Fruit fly (Drosophila melanogaster): Measurements from ENCODE around the gene Lgr1.

Gene Lgr1

DNA sequence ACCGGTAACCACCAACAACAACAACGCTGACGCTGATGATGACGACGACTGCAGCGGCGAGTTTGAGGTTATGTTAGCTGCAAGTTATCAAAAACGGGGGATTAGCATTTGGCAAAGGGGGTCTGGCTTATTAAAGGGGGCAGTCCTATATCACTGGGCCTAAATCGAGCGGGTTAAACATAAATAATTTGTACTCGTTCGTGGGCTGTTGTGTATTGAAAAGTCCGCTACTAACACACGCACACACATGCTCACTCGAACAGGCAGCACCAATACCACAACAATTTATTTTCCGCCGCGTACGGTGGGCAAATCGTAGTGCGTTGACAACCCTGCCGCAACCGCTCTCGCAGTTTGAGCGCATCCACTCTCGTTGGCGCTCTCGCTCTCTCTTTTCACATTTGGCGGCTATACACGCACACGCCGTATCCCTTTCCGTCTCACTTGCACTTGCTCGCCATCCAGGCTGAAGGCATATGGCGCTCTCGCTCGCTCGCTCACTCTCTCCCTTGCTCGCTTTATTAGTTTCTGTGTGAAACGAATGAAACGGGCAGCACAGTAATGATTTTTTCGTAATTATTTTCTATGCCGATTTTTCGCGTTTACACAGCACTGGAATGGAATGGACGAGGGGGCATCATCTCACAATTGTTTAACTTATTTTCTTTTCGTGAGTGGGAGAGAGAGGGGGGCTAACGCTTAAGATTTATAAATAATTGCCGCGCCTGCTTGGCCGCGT lies 8.6 kb upstream of the Lgr1 start (continued):
- peak; percentile 53 for TF ChIP-seq vri (GFP tag; optimal IDR thresholded peaks at IDR 0.05)
- peak; percentile 42 for TF ChIP-seq CG3919 (GFP tag; optimal IDR thresholded peaks at IDR 0.05)
- peak; percentile 9 for TF ChIP-seq CG8632 (GFP tag; optimal IDR thresholded peaks at IDR 0.05)
- TF ChIP-seq CG7368 (GFP tag; optimal IDR thresholded peaks at IDR 0.05) = no peak
- peak; percentile 37 for TF ChIP-seq Sox102F (GFP tag; optimal IDR thresholded peaks at IDR 0.05)
- TF ChIP-seq CG9139 (GFP tag; optimal IDR thresholded peaks at IDR 0.05) = peak; percentile 50
- TF ChIP-seq Gug (GFP tag; IDR thresholded peaks at IDR 0.05) = no peak
- peak; percentile 38 for TF ChIP-seq Lpt (GFP tag; optimal IDR thresholded peaks at IDR 0.05)
- no peak for TF ChIP-seq dac (GFP tag; optimal IDR thresholded peaks at IDR 0.05)
- TF ChIP-seq CG6163 (GFP tag; IDR thresholded peaks at IDR 0.05) = no peak
- TF ChIP-seq Met (GFP tag; optimal IDR thresholded peaks at IDR 0.05) = peak; percentile 53
- no peak for TF ChIP-seq CG8319 (GFP tag; optimal IDR thresholded peaks at IDR 0.05)
- TF ChIP-seq cyc (GFP tag; optimal IDR thresholded peaks at IDR 0.05) = no peak
- TF ChIP-seq Hr39 (GFP tag; optimal IDR thresholded peaks at IDR 0.05) = no peak
- TF ChIP-seq CG8119 (GFP tag; IDR thresholded peaks at IDR 0.05) = no peak
- no peak for TF ChIP-seq CG10669 (GFP tag; optimal IDR thresholded peaks at IDR 0.05)
- no peak for TF ChIP-seq CG15336 (GFP tag; IDR thresholded peaks at IDR 0.05)
- TF ChIP-seq CG34406 (GFP tag; optimal IDR thresholded peaks at IDR 0.05) = peak; percentile 10

DNA sequence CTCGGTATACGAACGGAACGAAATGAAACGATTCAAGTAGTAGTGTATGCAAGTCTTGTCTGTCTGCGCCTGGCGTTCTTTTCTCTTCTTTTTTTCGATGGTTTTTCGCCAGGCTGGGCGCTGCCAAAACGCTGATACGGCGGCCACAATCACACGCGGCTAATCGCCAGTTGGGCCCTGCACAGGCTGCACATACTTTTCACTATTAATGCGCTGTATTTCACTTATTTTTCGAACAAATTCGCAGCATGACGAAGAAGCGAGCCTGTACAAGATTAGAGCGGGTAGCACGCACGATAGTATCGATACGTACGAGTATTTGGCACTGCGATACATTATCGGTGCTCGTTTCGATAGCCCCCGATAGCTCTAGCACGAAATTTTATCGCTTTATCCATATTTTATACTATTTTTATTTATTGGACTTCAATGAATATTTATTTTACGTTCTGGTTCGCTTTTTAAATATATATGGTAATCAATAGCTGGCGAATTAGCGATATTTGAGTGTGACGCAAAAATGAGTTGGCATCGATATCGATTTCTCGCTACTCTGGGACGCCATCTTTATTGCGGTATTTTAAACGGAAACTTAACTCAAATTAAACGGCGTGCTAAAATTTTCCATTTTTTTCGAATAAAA lies 7.4 kb upstream of the Lgr1 start, which contains the start of gene osa:
Gene osa (minus strand): TSS at position 300 of the 643 bp plus-strand sequence.
- TF ChIP-seq esn (GFP tag; optimal IDR thresholded peaks at IDR 0.05) = no peak
- no peak for TF ChIP-seq net (GFP tag; optimal IDR thresholded peaks at IDR 0.05)
- TF ChIP-seq Ets21C (GFP tag; optimal IDR thresholded peaks at IDR 0.05) = no peak
- TF ChIP-seq OdsH (GFP tag; optimal IDR thresholded peaks at IDR 0.05) = no peak
- TF ChIP-seq vri (GFP tag; optimal IDR thresholded peaks at IDR 0.05) = no peak
- TF ChIP-seq Hr39 (GFP tag; optimal IDR thresholded peaks at IDR 0.05) = peak; percentile 19
- TF ChIP-seq CG6854 (GFP tag; optimal IDR thresholded peaks at IDR 0.05) = no peak
- TF ChIP-seq CG8632 (GFP tag; optimal IDR thresholded peaks at IDR 0.05) = no peak
- no peak for TF ChIP-seq CG15336 (GFP tag; IDR thresholded peaks at IDR 0.05)
- TF ChIP-seq acj6 (GFP tag; optimal IDR thresholded peaks at IDR 0.05) = no peak
- TF ChIP-seq fd59A (GFP tag; optimal IDR thresholded peaks at IDR 0.05) = no peak
- TF ChIP-seq CG10631 (GFP tag; optimal IDR thresholded peaks at IDR 0.05) = peak; percentile 2
- no peak for TF ChIP-seq topi (GFP tag; optimal IDR thresholded peaks at IDR 0.05)
- no peak for TF ChIP-seq CG34406 (GFP tag; optimal IDR thresholded peaks at IDR 0.05)
- TF ChIP-seq Blimp-1 (GFP tag; optimal IDR thresholded peaks at IDR 0.05) = no peak
- no peak for TF ChIP-seq Eip93F (GFP tag; optimal IDR thresholded peaks at IDR 0.05)
- no peak for TF ChIP-seq fkh (GFP tag; optimal IDR thresholded peaks at IDR 0.05)
- no peak for TF ChIP-seq Hr4 (GFP tag; optimal IDR thresholded peaks at IDR 0.05)
- TF ChIP-seq Ets96B (tag; optimal IDR thresholded peaks at IDR 0.05) = no peak
- no peak for TF ChIP-seq eg (GFP tag; IDR thresholded peaks at IDR 0.05)
- TF ChIP-seq lz (GFP tag; optimal IDR thresholded peaks at IDR 0.05) = peak; percentile 14
- TF ChIP-seq CG4318 (GFP tag; optimal IDR thresholded peaks at IDR 0.05) = no peak
- TF ChIP-seq Eip75B (GFP tag; optimal IDR thresholded peaks at IDR 0.05) = no peak
- no peak for TF ChIP-seq CG11762 (GFP tag; optimal IDR thresholded peaks at IDR 0.05; ENCODE audit: insufficient read depth)
- TF ChIP-seq CG31627 (GFP tag; optimal IDR thresholded peaks at IDR 0.05) = no peak
- TF ChIP-seq CG16779 (tag; optimal IDR thresholded peaks at IDR 0.05) = no peak
- no peak for TF ChIP-seq pdm3 (GFP tag; optimal IDR thresholded peaks at IDR 0.05)
- no peak for TF ChIP-seq fd85E (GFP tag; optimal IDR thresholded peaks at IDR 0.05)
- no peak for TF ChIP-seq CG6808 (GFP tag; optimal IDR thresholded peaks at IDR 0.05)
- TF ChIP-seq CG6276 (GFP tag; optimal IDR thresholded peaks at IDR 0.05) = no peak
- TF ChIP-seq Lpt (GFP tag; optimal IDR thresholded peaks at IDR 0.05) = no peak
- TF ChIP-seq dac (GFP tag; optimal IDR thresholded peaks at IDR 0.05) = no peak
- peak; percentile 28 for TF ChIP-seq Sox14 (GFP tag; optimal IDR thresholded peaks at IDR 0.05)
- peak in 1 of 2 experiments; percentile 29 for TF ChIP-seq ss (GFP tag; optimal IDR thresholded peaks at IDR 0.05)
- TF ChIP-seq Sox102F (GFP tag; optimal IDR thresholded peaks at IDR 0.05) = no peak
- TF ChIP-seq dsx (GFP tag; optimal IDR thresholded peaks at IDR 0.05; ENCODE audit: poor library complexity, severe bottlenecking) = no peak
- TF ChIP-seq CG1621 (tag; optimal IDR thresholded peaks at IDR 0.05) = no peak
- TF ChIP-seq Gug (GFP tag; IDR thresholded peaks at IDR 0.05) = no peak
- TF ChIP-seq CG8319 (GFP tag; optimal IDR thresholded peaks at IDR 0.05) = no peak
- no peak for TF ChIP-seq cyc (GFP tag; optimal IDR thresholded peaks at IDR 0.05)
